Fruit fly (Drosophila melanogaster) whole organism, wandering third instar larva: ENCODE measurements around the gene grk.

Source experiments
- Abd-B ChIP-seq: fragments of >200 bp; optimal IDR thresholded peaks from 2 replicates; lab custom pipeline; 2017; ENCODE audit warnings: missing biosample characterization, missing genetic modification characterization
- CG32264 ChIP-seq: fragments of 200-800 bp; sonication (Bioruptor generic); optimal IDR thresholded peaks from 2 replicates; lab custom pipeline; 2016; ENCODE audit warnings: missing biosample characterization, missing genetic modification characterization
- CG9705 ChIP-seq: fragments of 200-800 bp; sonication (Bioruptor generic); optimal IDR thresholded peaks from 2 replicates; lab custom pipeline; 2018; ENCODE audit warnings: missing biosample characterization, mild to moderate bottlenecking, missing genetic modification characterization
- CrebA ChIP-seq: fragments of 200-800 bp; sonication (Bioruptor generic); optimal IDR thresholded peaks from 2 replicates; lab custom pipeline; 2016; ENCODE audit warnings: missing biosample characterization, mild to moderate bottlenecking, missing genetic modification characterization, borderline replicate concordance
- Dfd ChIP-seq: fragments of >200 bp; optimal IDR thresholded peaks from 2 replicates; lab custom pipeline; 2017; ENCODE audit warnings: missing biosample characterization, missing genetic modification characterization
- Dif ChIP-seq: fragments of 200-275, 200-300 bp; sonication (Bioruptor generic); optimal IDR thresholded peaks from 2 replicates; lab custom pipeline; 2018; ENCODE audit warnings: missing biosample characterization, missing genetic modification characterization; ENCODE audit not compliant: partially characterized antibody
- GATAd ChIP-seq: sonication (Bioruptor generic); optimal IDR thresholded peaks from 2 replicates; lab custom pipeline; 2016; ENCODE audit warnings: missing biosample characterization, missing genetic modification characterization
- HLH106 ChIP-seq: fragments of 200-800 bp; optimal IDR thresholded peaks from 3 replicates; lab custom pipeline; 2019; ENCODE audit warnings: missing biosample characterization, mild to moderate bottlenecking, missing genetic modification characterization, moderate library complexity
- Hnf4 ChIP-seq: fragments of 200-800 bp; sonication (Bioruptor generic); optimal IDR thresholded peaks from 2 replicates; lab custom pipeline; 2016; ENCODE audit warnings: missing biosample characterization, mild to moderate bottlenecking, missing genetic modification characterization
- Hr78 ChIP-seq: fragments of >200 bp; optimal IDR thresholded peaks from 2 replicates; lab custom pipeline; 2017; ENCODE audit warnings: missing biosample characterization, missing genetic modification characterization
- Hr83 ChIP-seq: fragments of 200-300 bp; sonication (Bioruptor generic); optimal IDR thresholded peaks from 2 replicates; lab custom pipeline; 2016; ENCODE audit warnings: missing biosample characterization, mild to moderate bottlenecking, missing genetic modification characterization, moderate library complexity; ENCODE audit not compliant: poor library complexity, severe bottlenecking
- Jra ChIP-seq: sonication (Bioruptor generic); optimal IDR thresholded peaks from 2 replicates; lab custom pipeline; 2016; ENCODE audit warnings: missing biosample characterization, missing genetic modification characterization
- Mio ChIP-seq: sonication (Bioruptor generic); optimal IDR thresholded peaks from 2 replicates; lab custom pipeline; 2016; ENCODE audit warnings: missing biosample characterization, missing genetic modification characterization
- Myc ChIP-seq: fragments of >200 bp; optimal IDR thresholded peaks from 2 replicates; lab custom pipeline; 2017
- N ChIP-seq: fragments of >200 bp; optimal IDR thresholded peaks from 2 replicates; lab custom pipeline; 2018; ENCODE audit warnings: missing biosample characterization, missing external identifiers, missing genetic modification characterization
- OdsH ChIP-seq: fragments of 200-800 bp; sonication (Bioruptor generic); optimal IDR thresholded peaks from 2 replicates; lab custom pipeline; 2016; ENCODE audit warnings: missing biosample characterization, mild to moderate bottlenecking, missing genetic modification characterization
- Rel ChIP-seq, 2 experiments: fragments of 200-800 bp; sonication (Bioruptor generic) in 1 of 2; optimal IDR thresholded peaks; 2 replicates in 1 of 2; 3 replicates in 1 of 2; lab custom pipeline; 2016 to 2019; ENCODE audit warnings: mild to moderate bottlenecking in 2 of 2, missing biosample characterization in 2 of 2, missing genetic modification characterization in 2 of 2, moderate library complexity in 1 of 2
- Sp1 ChIP-seq: fragments of 200-800 bp; sonication (Bioruptor generic); optimal IDR thresholded peaks from 3 replicates; lab custom pipeline; 2019; ENCODE audit warnings: missing biosample characterization, mild to moderate bottlenecking, missing genetic modification characterization, moderate library complexity
- Vsx2 ChIP-seq: fragments of 200-300, 225-300 bp; sonication (Bioruptor generic); optimal IDR thresholded peaks from 2 replicates; lab custom pipeline; 2018; ENCODE audit warnings: missing biosample characterization, missing genetic modification characterization; ENCODE audit not compliant: partially characterized antibody
- br ChIP-seq: fragments of 200-800 bp; sonication (Bioruptor generic); optimal IDR thresholded peaks from 2 replicates; lab custom pipeline; 2016; ENCODE audit warnings: missing biosample characterization, missing genetic modification characterization
- brk ChIP-seq: fragments of 200-800 bp; sonication (Bioruptor generic); optimal IDR thresholded peaks from 2 replicates; lab custom pipeline; 2016; ENCODE audit warnings: missing biosample characterization, mild to moderate bottlenecking, missing genetic modification characterization
- dl ChIP-seq, 2 experiments: fragments of 175-275, 200-275 bp in 1 of 2; fragments of 200-275 bp in 1 of 2; sonication (Bioruptor generic); optimal IDR thresholded peaks; lab custom pipeline; 2018; ENCODE audit warnings: mild to moderate bottlenecking in 2 of 2, missing biosample characterization in 2 of 2, missing genetic modification characterization in 2 of 2, moderate library complexity in 2 of 2; ENCODE audit not compliant: partially characterized antibody in 2 of 2, insufficient read depth in 1 of 2
- dmrt93B ChIP-seq: fragments of 200-800 bp; sonication (Bioruptor generic); optimal IDR thresholded peaks from 2 replicates; lab custom pipeline; 2018; ENCODE audit warnings: missing biosample characterization, mild to moderate bottlenecking, missing genetic modification characterization
- dsf ChIP-seq: sonication (Bioruptor generic); optimal IDR thresholded peaks from 2 replicates; lab custom pipeline; 2016; ENCODE audit warnings: missing biosample characterization, missing genetic modification characterization, borderline replicate concordance
- ey ChIP-seq: fragments of 200-800 bp; sonication (Bioruptor generic); optimal IDR thresholded peaks from 2 replicates; lab custom pipeline; 2016; ENCODE audit warnings: missing biosample characterization, missing genetic modification characterization
- foxo ChIP-seq, 2 experiments: fragments of 200-800 bp; sonication (Bioruptor generic); optimal IDR thresholded peaks; 2 replicates in 1 of 2; 3 replicates in 1 of 2; lab custom pipeline; 2016 to 2017; ENCODE audit warnings: missing biosample characterization in 2 of 2, missing genetic modification characterization in 2 of 2
- fru ChIP-seq: fragments of 200-800 bp; sonication (Bioruptor generic); optimal IDR thresholded peaks from 3 replicates; lab custom pipeline; 2016; ENCODE audit warnings: missing biosample characterization, mild to moderate bottlenecking, missing genetic modification characterization
- h ChIP-seq: fragments of 200-800 bp; sonication (Bioruptor generic); optimal IDR thresholded peaks from 3 replicates; lab custom pipeline; 2016; ENCODE audit warnings: missing biosample characterization, mild to moderate bottlenecking, missing genetic modification characterization
- jim ChIP-seq: fragments of 175-275, 200-325 bp; sonication (Bioruptor generic); optimal IDR thresholded peaks from 2 replicates; lab custom pipeline; 2016; ENCODE audit warnings: missing biosample characterization, mild to moderate bottlenecking, missing genetic modification characterization
- lola ChIP-seq: fragments of >200 bp; optimal IDR thresholded peaks from 2 replicates; lab custom pipeline; 2017; ENCODE audit warnings: missing biosample characterization, missing genetic modification characterization
- pan ChIP-seq: fragments of >200 bp; optimal IDR thresholded peaks from 2 replicates; lab custom pipeline; 2017
- psq ChIP-seq: fragments of 200-800 bp; sonication (Bioruptor generic); optimal IDR thresholded peaks from 3 replicates; lab custom pipeline; 2017; ENCODE audit warnings: missing biosample characterization, mild to moderate bottlenecking, missing genetic modification characterization, moderate library complexity
- rgr ChIP-seq: fragments of 200-800 bp; sonication (Bioruptor generic); optimal IDR thresholded peaks from 3 replicates; lab custom pipeline; 2016; ENCODE audit warnings: missing biosample characterization, mild to moderate bottlenecking, missing genetic modification characterization
- sage ChIP-seq: fragments of 200-800 bp; sonication (Bioruptor generic); optimal IDR thresholded peaks from 2 replicates; lab custom pipeline; 2016; ENCODE audit warnings: missing biosample characterization, mild to moderate bottlenecking, missing genetic modification characterization
- sv ChIP-seq: fragments of 200-800 bp; sonication (Bioruptor generic); optimal IDR thresholded peaks from 3 replicates; lab custom pipeline; 2016; ENCODE audit warnings: missing biosample characterization, missing genetic modification characterization
- tai ChIP-seq: sonication (Bioruptor generic); optimal IDR thresholded peaks from 2 replicates; lab custom pipeline; 2016; ENCODE audit warnings: missing biosample characterization, missing genetic modification characterization
- usp ChIP-seq: fragments of >200 bp; optimal IDR thresholded peaks from 2 replicates; lab custom pipeline; 2017; ENCODE audit warnings: missing biosample characterization, missing genetic modification characterization
- woc ChIP-seq: sonication (Bioruptor generic); optimal IDR thresholded peaks from 2 replicates; lab custom pipeline; 2016; ENCODE audit warnings: missing biosample characterization, mild to moderate bottlenecking, missing genetic modification characterization

Gene grk

DNA sequence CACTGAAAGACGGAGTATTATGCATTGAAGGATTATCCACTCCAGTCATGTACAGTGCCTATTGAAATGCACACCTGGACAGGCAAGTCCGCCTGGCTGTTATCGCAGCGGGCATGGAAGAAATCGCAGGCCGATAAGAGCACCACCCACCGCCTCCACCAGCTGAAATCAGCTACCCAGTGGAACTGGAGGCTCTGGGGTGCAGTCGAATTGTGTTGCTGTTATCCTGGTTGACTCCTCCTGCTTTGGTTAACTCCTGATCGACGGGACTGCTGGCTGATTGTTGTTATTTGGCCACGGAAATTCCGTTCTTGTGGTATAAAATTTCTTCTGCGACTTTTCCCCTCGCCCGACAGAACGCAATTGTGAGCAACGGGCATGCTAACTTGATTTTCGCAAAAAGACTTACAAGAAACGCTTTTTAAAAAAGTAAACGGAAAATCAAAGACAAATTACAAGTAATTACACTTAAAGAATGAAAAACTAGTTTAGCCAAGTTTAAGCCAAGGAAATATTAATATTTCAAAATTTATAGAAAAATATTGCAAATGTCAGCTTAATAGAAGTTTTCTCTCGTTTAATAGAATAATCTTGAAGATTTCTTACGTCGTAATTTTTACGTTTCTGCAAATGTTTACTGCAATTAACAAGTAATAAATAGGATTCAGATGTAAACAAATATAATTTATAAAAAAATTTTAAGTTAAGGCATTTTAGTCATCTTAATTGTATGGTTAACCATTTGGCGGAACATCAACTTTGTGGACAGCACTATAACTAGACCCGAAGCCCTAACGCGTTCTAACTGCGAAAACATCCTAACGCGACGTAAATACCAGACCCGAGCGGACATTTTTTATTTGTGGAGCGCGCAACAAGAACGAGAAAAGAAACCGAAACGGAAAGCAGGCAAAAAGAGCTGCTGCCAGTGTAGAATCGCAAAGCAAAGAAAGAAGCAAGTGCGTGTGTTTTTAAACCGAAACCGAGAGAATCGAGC lies 18.2 kb downstream of the grk start, which contains the start of the genes CG13398 and Akap200 (continued):
- TF ChIP-seq jim (no peak), h (GFP tag; lab: Kevin White, UChicago) (peak; percentile 13), Hr83 (GFP tag; lab: Kevin White, UChicago) (no peak)

DNA sequence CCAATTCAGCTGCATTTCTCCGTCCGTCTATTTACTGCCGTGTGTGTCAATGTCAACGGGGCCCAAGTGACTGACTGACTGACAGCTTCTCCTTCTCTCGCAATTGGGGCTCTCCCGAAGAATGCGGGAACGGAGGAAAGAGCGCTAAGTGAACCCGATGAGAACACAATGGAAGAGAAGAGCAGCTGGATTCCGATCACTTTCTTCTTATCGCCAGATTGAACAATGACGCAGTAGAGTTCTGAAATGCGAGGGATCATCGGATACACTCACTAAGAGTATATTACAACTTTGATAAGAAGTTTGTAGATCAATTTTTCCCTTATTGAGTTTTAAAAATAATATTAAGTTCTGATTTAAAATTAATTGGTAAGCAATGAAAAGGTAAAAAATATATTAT lies 21.9 kb downstream of the grk start, which contains the start of gene Naglu:
Gene Naglu (minus strand): TSS at position 339 of the 400 bp plus-strand sequence.
- TF ChIP-seq dmrt93B (no peak), Vsx2 (GFP tag; lab: Kevin White, UChicago) (peak; percentile 65), CG32264 (GFP tag; lab: Kevin White, UChicago) (no peak), brk (GFP tag; lab: Kevin White, UChicago) (no peak), rgr (no peak), dsf (GFP tag; lab: Kevin White, UChicago) (no peak), GATAd (GFP tag; lab: Kevin White, UChicago) (no peak), N (GFP tag; lab: Kevin White, UChicago) (no peak), ey (peak; percentile 24), pan (no peak), Sp1 (peak; percentile 36), psq (GFP tag; lab: Kevin White, UChicago) (no peak), h (GFP tag; lab: Kevin White, UChicago) (no peak), Mio (GFP tag; lab: Kevin White, UChicago) (no peak), woc (GFP tag; lab: Kevin White, UChicago) (no peak), HLH106 (no peak), Hr83 (GFP tag; lab: Kevin White, UChicago) (peak; percentile 64), Dif (GFP tag; lab: Kevin White, UChicago) (peak; percentile 81), Hr78 (GFP tag; lab: Kevin White, UChicago) (no peak), fru (peak; percentile 31), Myc (lab: Kevin White, UChicago) (no peak), jim (no peak), lola (GFP tag; lab: Kevin White, UChicago) (no peak), Dfd (GFP tag; lab: Kevin White, UChicago) (no peak), Jra (GFP tag; lab: Kevin White, UChicago) (no peak), Hnf4 (no peak), tai (GFP tag; lab: Kevin White, UChicago) (no peak), OdsH (GFP tag; lab: Kevin White, UChicago) (no peak), usp (GFP tag; lab: Kevin White, UChicago) (no peak), Rel (GFP tag; optimal IDR thresholded peaks at IDR 0.05; lab: Kevin White, UChicago) (no peak), Rel (tag; optimal IDR thresholded peaks at IDR 0.05; lab: Kevin White, UChicago) (no peak), CG9705 (GFP tag; lab: Kevin White, UChicago) (no peak), sv (GFP tag; lab: Kevin White, UChicago) (no peak), sage (no peak), dl (GFP tag; optimal IDR thresholded peaks at IDR 0.05; lab: Kevin White, UChicago; ENCODE audit: insufficient read depth in 1 of 2, partially characterized antibody in 2 of 2) (peak in 1 of 2 experiments; percentile 61), br (no peak), CrebA (GFP tag; lab: Kevin White, UChicago) (no peak), foxo (GFP tag; optimal IDR thresholded peaks at IDR 0.05; lab: Kevin White, UChicago) (no peak), Abd-B (GFP tag; lab: Kevin White, UChicago) (no peak)
